Fruit fly (Drosophila melanogaster) whole organism, prepupa: ENCODE data around the gene nonA-l.

ENCODE experiments used
- CG10631 ChIP-seq: fragments of 200-800 bp; sonication (Bioruptor generic); optimal IDR thresholded peaks from 2 replicates; lab custom pipeline; 2016; ENCODE audit warnings: missing biosample characterization, missing genetic modification characterization
- CG1621 ChIP-seq: fragments of 200-800 bp; sonication (Bioruptor generic); optimal IDR thresholded peaks from 3 replicates; lab custom pipeline; 2018; ENCODE audit warnings: missing biosample characterization, mild to moderate bottlenecking, missing genetic modification characterization
- CG3032 ChIP-seq: fragments of 200-800 bp; optimal IDR thresholded peaks from 2 replicates; lab custom pipeline; 2019; ENCODE audit warnings: missing biosample characterization, mild to moderate bottlenecking, missing genetic modification characterization, moderate library complexity
- CG34406 ChIP-seq: fragments of 200-800 bp; sonication (Bioruptor generic); optimal IDR thresholded peaks from 3 replicates; lab custom pipeline; 2016; ENCODE audit warnings: missing biosample characterization, missing genetic modification characterization
- CG6163 ChIP-seq: fragments of 200-800 bp; sonication (Bioruptor generic); IDR thresholded peaks from 3 replicates; pipeline ENCODE4 v1.3.6; 2022; ENCODE audit warnings: missing biosample characterization, missing genetic modification characterization
- CG6276 ChIP-seq: fragments of 200-800 bp; sonication (Bioruptor generic); optimal IDR thresholded peaks from 2 replicates; lab custom pipeline; 2017; ENCODE audit warnings: missing biosample characterization, mild to moderate bottlenecking, missing genetic modification characterization
- CG6854 ChIP-seq: fragments of 200-800 bp; sonication (Bioruptor generic); optimal IDR thresholded peaks from 2 replicates; lab custom pipeline; 2017; ENCODE audit warnings: missing biosample characterization, mild to moderate bottlenecking, missing genetic modification characterization
- CG7368 ChIP-seq: fragments of 200-800 bp; sonication (Bioruptor generic); optimal IDR thresholded peaks from 3 replicates; lab custom pipeline; 2016; ENCODE audit warnings: missing biosample characterization, missing genetic modification characterization
- Eip93F ChIP-seq: fragments of 200-800 bp; sonication (Bioruptor generic); optimal IDR thresholded peaks from 2 replicates; lab custom pipeline; 2016; ENCODE audit warnings: missing biosample characterization, mild to moderate bottlenecking, missing genetic modification characterization
- lz ChIP-seq: fragments of 200-800 bp; sonication (Bioruptor generic); optimal IDR thresholded peaks from 3 replicates; lab custom pipeline; 2016; ENCODE audit warnings: missing biosample characterization, missing genetic modification characterization

DNA sequence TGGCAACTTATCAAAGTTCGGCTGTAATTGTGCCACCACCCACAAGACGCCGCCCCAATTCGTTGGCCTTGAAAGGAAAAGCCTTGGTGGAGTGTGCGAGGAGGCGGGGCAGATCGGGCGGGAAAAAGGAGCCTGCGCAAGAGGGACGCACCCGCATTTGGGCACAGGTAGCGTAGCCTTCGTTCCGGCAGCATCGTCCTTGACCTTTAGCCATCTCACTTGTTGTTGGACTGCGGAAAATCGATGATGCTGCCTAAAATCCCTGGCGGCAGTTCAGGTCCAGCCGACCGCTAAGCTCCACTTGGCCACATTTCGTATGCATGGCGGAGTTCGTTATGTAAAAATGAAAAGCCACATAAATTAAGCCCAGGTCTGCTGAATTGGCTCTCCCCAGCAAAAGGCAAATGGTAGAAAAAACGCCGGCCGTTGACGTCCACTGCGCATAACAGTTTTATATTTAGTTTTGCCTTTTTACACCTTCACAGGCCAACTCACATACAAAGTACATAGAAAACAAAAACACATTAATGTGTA, 13.0 kb upstream of the nonA-l start:
- TF ChIP-seq CG34406 (GFP tag; lab: Kevin White, UChicago): no peak
- TF ChIP-seq CG1621: no peak
- no peak for TF ChIP-seq CG10631 (GFP tag; lab: Kevin White, UChicago)
- no peak for TF ChIP-seq CG6854
- no peak for TF ChIP-seq lz (GFP tag; lab: Kevin White, UChicago)
- TF ChIP-seq CG6276: no peak
- no peak for TF ChIP-seq Eip93F (GFP tag; lab: Kevin White, UChicago)
- no peak for TF ChIP-seq CG3032 (tag; lab: Kevin White, UChicago)
- TF ChIP-seq CG7368: no peak
- TF ChIP-seq CG6163: no peak
